Worm (Caenorhabditis elegans): Measurements from ENCODE around the gene Y44F5A.1.
A peak's percentile ranks its signal among the peaks of the same experiment; 100 is the strongest.

The Y44F5A.1 gene

DNA sequence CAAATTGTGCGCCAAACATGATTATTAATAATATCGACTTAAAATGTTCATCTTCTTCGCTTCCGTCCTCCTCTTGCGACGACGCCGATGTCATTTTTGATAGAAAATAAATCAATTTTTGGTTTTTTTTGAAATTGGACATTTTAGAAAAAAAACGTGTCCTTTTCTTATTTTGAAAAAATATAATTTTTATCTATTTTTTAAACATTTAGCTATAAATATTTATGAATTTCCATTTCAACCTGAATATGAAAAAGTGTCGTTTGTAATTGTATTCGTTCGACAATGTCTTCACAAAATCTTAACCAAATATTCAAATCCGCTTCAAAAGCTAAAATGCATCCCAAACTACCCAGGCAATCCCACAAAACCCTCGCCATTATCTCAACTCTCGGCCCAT lies 39.9 kb upstream of the Y44F5A.1 start, which contains the start of gene R10E4.3:
Gene R10E4.3, minus strand, starts transcription at position 101 of the 400 bp plus-strand sequence.
- TF ChIP-seq lin-13 (GFP tag; optimal IDR thresholded peaks at IDR 0.05) = no peak
- TF ChIP-seq nhr-23 (tag; optimal IDR thresholded peaks at IDR 0.05) = no peak
- no peak for TF ChIP-seq lin-39 (tag; optimal IDR thresholded peaks at IDR 0.05)
- no peak for TF ChIP-seq zag-1 (tag; optimal IDR thresholded peaks at IDR 0.05)

DNA sequence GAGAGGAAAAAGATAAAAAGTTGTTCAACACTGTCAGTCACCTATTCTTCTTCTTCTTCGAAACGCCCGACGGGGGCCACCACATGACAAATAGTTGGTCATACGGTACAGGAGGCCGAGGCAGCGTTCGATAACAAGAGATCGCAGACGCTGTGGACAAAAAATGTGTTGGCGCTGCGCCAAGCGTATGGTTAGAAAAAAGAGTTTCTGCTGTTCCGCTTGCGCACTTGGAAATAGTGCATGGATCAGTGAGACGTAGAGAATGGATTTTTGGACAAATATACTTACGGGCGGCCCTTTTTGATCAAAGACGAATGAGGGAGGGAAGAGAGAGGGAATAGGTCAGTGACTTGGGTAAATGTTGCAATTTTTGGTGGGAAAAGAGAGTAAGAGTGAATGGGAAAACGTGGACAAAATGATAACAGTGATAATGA lies 37.3 kb upstream of the Y44F5A.1 start:
- TF ChIP-seq C34F6.9 (tag; optimal IDR thresholded peaks at IDR 0.05) (peak; percentile 56), nhr-129 (tag; optimal IDR thresholded peaks at IDR 0.05) (peak; percentile 82), zag-1 (tag; optimal IDR thresholded peaks at IDR 0.05) (no peak), blmp-1 (tag; optimal IDR thresholded peaks at IDR 0.05; ENCODE audit: insufficient read depth) (peak; percentile 79), Y55F3AM.14 (GFP tag; optimal IDR thresholded peaks at IDR 0.05) (peak; percentile 62), nhr-12 (tag; optimal IDR thresholded peaks at IDR 0.05) (no peak), lin-13 (GFP tag; optimal IDR thresholded peaks at IDR 0.05) (peak; percentile 38), ZK546.5 (tag; optimal IDR thresholded peaks at IDR 0.05) (no peak), crh-2 (tag; optimal IDR thresholded peaks at IDR 0.05) (peak; percentile 73), elt-1 (tag; optimal IDR thresholded peaks at IDR 0.05) (no peak), unc-39 (tag; optimal IDR thresholded peaks at IDR 0.05) (no peak), ceh-16 (tag; optimal IDR thresholded peaks at IDR 0.05) (peak; percentile 90), egl-27 (tag; optimal IDR thresholded peaks at IDR 0.05) (peak; percentile 72), mdl-1 (tag; optimal IDR thresholded peaks at IDR 0.05) (peak in 1 of 2 experiments; percentile 82), mab-5 (tag; optimal IDR thresholded peaks at IDR 0.05) (peak; percentile 13), nhr-25 (tag; optimal IDR thresholded peaks at IDR 0.05) (peak; percentile 95), unc-62 (GFP tag; optimal IDR thresholded peaks at IDR 0.05) (no peak), sma-9 (GFP tag; optimal IDR thresholded peaks at IDR 0.05) (peak; percentile 93), sma-9 (tag; optimal IDR thresholded peaks at IDR 0.05) (no peak), unc-55 (GFP tag; optimal IDR thresholded peaks at IDR 0.05) (no peak), sma-3 (GFP tag; optimal IDR thresholded peaks at IDR 0.05) (peak; percentile 97), lsy-2 (tag; optimal IDR thresholded peaks at IDR 0.05) (peak in 1 of 2 experiments; percentile 85), nhr-237 (tag; optimal IDR thresholded peaks at IDR 0.05) (no peak), dmd-4 (tag; optimal IDR thresholded peaks at IDR 0.05) (no peak), fos-1 (tag; optimal IDR thresholded peaks at IDR 0.05) (peak; percentile 79), sem-4 (tag; optimal IDR thresholded peaks at IDR 0.05) (peak; percentile 58), alr-1 (tag; optimal IDR thresholded peaks at IDR 0.05) (no peak), gmeb-1 (tag; optimal IDR thresholded peaks at IDR 0.05) (peak; percentile 58), ztf-1 (GFP tag; conservative IDR thresholded peaks at IDR 0.05) (no peak), snpc-4 (tag; optimal IDR thresholded peaks at IDR 0.05) (peak; percentile 30), elt-3 (tag; optimal IDR thresholded peaks at IDR 0.05) (no peak), nhr-21 (tag; optimal IDR thresholded peaks at IDR 0.05) (peak; percentile 87), nhr-6 (tag; optimal IDR thresholded peaks at IDR 0.05) (peak; percentile 41), nhr-11 (tag; optimal IDR thresholded peaks at IDR 0.05) (no peak), F13H6.1 (tag; optimal IDR thresholded peaks at IDR 0.05) (peak; percentile 93)

DNA sequence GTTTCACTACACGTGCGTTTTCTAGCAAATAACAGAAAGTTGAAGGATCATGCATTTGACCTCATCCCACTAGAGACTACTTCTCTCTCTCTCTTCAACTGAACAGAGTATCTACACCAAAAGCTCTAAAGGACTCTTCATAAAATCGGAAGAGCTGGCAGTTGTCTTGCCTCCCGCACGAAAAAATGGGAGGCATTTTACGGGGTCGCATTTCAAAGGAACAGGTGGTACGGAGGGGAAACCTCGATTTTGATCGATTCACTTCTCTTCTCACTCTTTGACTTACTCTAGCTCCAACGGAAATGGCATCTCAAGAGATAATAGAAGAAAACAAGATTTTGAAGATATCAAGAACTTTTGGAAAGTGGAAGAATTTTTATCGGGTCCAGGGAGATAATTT lies 35.7 kb upstream of the Y44F5A.1 start:
- TF ChIP-seq ceh-16 (tag; optimal IDR thresholded peaks at IDR 0.05) = no peak
- TF ChIP-seq peb-1 (tag; optimal IDR thresholded peaks at IDR 0.05) = no peak
- TF ChIP-seq elt-3 (tag; optimal IDR thresholded peaks at IDR 0.05) = no peak
- peak; percentile 68 for TF ChIP-seq nhr-129 (tag; optimal IDR thresholded peaks at IDR 0.05)
- TF ChIP-seq alr-1 (tag; optimal IDR thresholded peaks at IDR 0.05) = no peak
- no peak for TF ChIP-seq mbf-1 (tag; optimal IDR thresholded peaks at IDR 0.05)
- TF ChIP-seq skn-1 (tag; optimal IDR thresholded peaks at IDR 0.05) = no peak
- TF ChIP-seq unc-39 (tag; optimal IDR thresholded peaks at IDR 0.05) = no peak
- TF ChIP-seq unc-62 (GFP tag; optimal IDR thresholded peaks at IDR 0.05) = no peak
- peak; percentile 44 for TF ChIP-seq egl-27 (tag; optimal IDR thresholded peaks at IDR 0.05)
- TF ChIP-seq sma-9 (GFP tag; optimal IDR thresholded peaks at IDR 0.05) = peak; percentile 80
- TF ChIP-seq sma-9 (tag; optimal IDR thresholded peaks at IDR 0.05) = no peak
- TF ChIP-seq ZK546.5 (tag; optimal IDR thresholded peaks at IDR 0.05) = no peak
- TF ChIP-seq nhr-12 (tag; optimal IDR thresholded peaks at IDR 0.05) = no peak
- no peak for TF ChIP-seq elt-1 (tag; optimal IDR thresholded peaks at IDR 0.05)
- no peak for TF ChIP-seq snpc-4 (tag; optimal IDR thresholded peaks at IDR 0.05)
- TF ChIP-seq lsy-2 (tag; optimal IDR thresholded peaks at IDR 0.05) = peak in 1 of 2 experiments; percentile 41
- peak; percentile 21 for TF ChIP-seq ztf-4 (tag; optimal IDR thresholded peaks at IDR 0.05)
- no peak for TF ChIP-seq sma-3 (GFP tag; optimal IDR thresholded peaks at IDR 0.05)
- TF ChIP-seq lin-39 (tag; optimal IDR thresholded peaks at IDR 0.05) = no peak
- TF ChIP-seq ztf-11 (tag; optimal IDR thresholded peaks at IDR 0.05) = no peak
- TF ChIP-seq lin-11 (tag; optimal IDR thresholded peaks at IDR 0.05) = no peak
- no peak for TF ChIP-seq lin-13 (GFP tag; optimal IDR thresholded peaks at IDR 0.05)
- no peak for TF ChIP-seq Y55F3AM.14 (GFP tag; optimal IDR thresholded peaks at IDR 0.05)
- TF ChIP-seq F13H6.1 (tag; optimal IDR thresholded peaks at IDR 0.05) = peak; percentile 90
- TF ChIP-seq nhr-21 (tag; optimal IDR thresholded peaks at IDR 0.05) = no peak
- peak; percentile 35 for TF ChIP-seq C34F6.9 (tag; optimal IDR thresholded peaks at IDR 0.05)
- TF ChIP-seq mab-5 (tag; optimal IDR thresholded peaks at IDR 0.05) = no peak

Measured in whole organism, L2 larva.